Fruit fly (Drosophila melanogaster): Measurements from ENCODE around the gene Or85f.

DNA sequence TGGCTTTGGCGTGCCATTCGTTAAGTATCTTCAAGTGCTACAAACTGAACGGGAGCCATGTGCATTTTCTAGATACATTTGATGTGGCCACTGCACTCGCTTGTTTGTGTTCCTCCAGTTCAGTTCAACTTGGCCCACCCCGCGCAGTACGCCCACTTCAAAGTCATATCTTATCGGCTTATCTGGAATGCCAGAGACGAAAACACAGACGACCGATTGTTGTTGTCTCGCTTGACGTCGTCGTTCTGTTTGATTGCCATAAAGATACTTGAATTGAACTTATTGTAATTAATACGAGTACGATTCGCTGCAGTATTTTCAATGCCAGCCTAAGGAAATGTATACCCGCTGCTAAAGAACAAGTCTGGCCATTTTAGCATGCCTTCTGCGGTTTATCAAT is 10.4 kb upstream of the Or85f start:
- no peak for TF ChIP-seq Myc (optimal IDR thresholded peaks at IDR 0.05)
- TF ChIP-seq insv (optimal IDR thresholded peaks at IDR 0.05), result no peak
- TF ChIP-seq ttk (optimal IDR thresholded peaks at IDR 0.05), result no peak
- no peak for TF ChIP-seq psq (optimal IDR thresholded peaks at IDR 0.05)
- no peak for TF ChIP-seq h (optimal IDR thresholded peaks at IDR 0.05)
- no peak for TF ChIP-seq Sin3A (optimal IDR thresholded peaks at IDR 0.05)
